Worm (Caenorhabditis elegans): ENCODE data around the gene C37E2.3.
A peak's percentile ranks its signal among the peaks of the same experiment; 100 is the strongest.

Gene C37E2.3

ce11 chrX:14146740-14147140 is 33.5 kb upstream of the C37E2.3 start (continued):
- no peak for TF ChIP-seq cebp-2 (GFP tag; IDR thresholded peaks at IDR 0.05)
- TF ChIP-seq Y95B8A.8 (GFP tag; IDR thresholded peaks at IDR 0.05) = no peak
- no peak for TF ChIP-seq dpl-1 (GFP tag; optimal IDR thresholded peaks at IDR 0.05)
- peak; percentile 69 for TF ChIP-seq F23B12.7 (tag; optimal IDR thresholded peaks at IDR 0.05; ENCODE audit: insufficient read depth)
- TF ChIP-seq snpc-3.4 (tag; optimal IDR thresholded peaks at IDR 0.05) = no peak
- peak; percentile 81 for TF ChIP-seq lin-40 (tag; optimal IDR thresholded peaks at IDR 0.05)
- no peak for TF ChIP-seq zim-3 (tag; optimal IDR thresholded peaks at IDR 0.05)
- no peak for TF ChIP-seq lir-1 (GFP tag; conservative IDR thresholded peaks at IDR 0.05)
- no peak for TF ChIP-seq rpc-1 (optimal IDR thresholded peaks at IDR 0.05)
- no peak for TF ChIP-seq rpc-1 (tag; optimal IDR thresholded peaks at IDR 0.05)
- no peak for TF ChIP-seq sea-2 (GFP tag; IDR thresholded peaks at IDR 0.05)
- TF ChIP-seq mcd-1 (GFP tag; IDR thresholded peaks at IDR 0.05) = peak; percentile 42; the same call in 1 of the 2 replicates
- TF ChIP-seq ZK185.1 (tag; optimal IDR thresholded peaks at IDR 0.05; ENCODE audit: poor library complexity, severe bottlenecking) = peak; percentile 11
- TF ChIP-seq C06A6.2 (GFP tag; conservative IDR thresholded peaks at IDR 0.05) = no peak; the same call in 1 of the 2 replicates
- no peak for TF ChIP-seq lin-35 (GFP tag; optimal IDR thresholded peaks at IDR 0.05)
- TF ChIP-seq mxl-1 (tag; optimal IDR thresholded peaks at IDR 0.05) = no peak
- TF ChIP-seq mes-4 (tag; optimal IDR thresholded peaks at IDR 0.05) = no peak
- TF ChIP-seq nhr-120 (GFP tag; IDR thresholded peaks at IDR 0.05) = no peak
- no peak for TF ChIP-seq aptf-3 (GFP tag; IDR thresholded peaks at IDR 0.05)
- TF ChIP-seq lsy-27 (tag; optimal IDR thresholded peaks at IDR 0.05; ENCODE audit: borderline replicate concordance, insufficient read depth) = no peak
- TF ChIP-seq madf-3 (GFP tag; IDR thresholded peaks at IDR 0.05) = no peak
- no peak for TF ChIP-seq hlh-26 (GFP tag; conservative IDR thresholded peaks at IDR 0.05)
- TF ChIP-seq sptf-2 (GFP tag; optimal IDR thresholded peaks at IDR 0.05) = no peak
- peak; percentile 56; the same call in 1 of the 2 replicates for TF ChIP-seq cebp-1 (GFP tag; IDR thresholded peaks at IDR 0.05)
- peak; percentile 83 for TF ChIP-seq cebp-1 (tag; optimal IDR thresholded peaks at IDR 0.05)
- no peak for TF ChIP-seq fkh-3 (tag; optimal IDR thresholded peaks at IDR 0.05)
- TF ChIP-seq hmg-1.2 (GFP tag; IDR thresholded peaks at IDR 0.05) = peak; percentile 67; the same call in 1 of the 2 replicates
- no peak for TF ChIP-seq F49E8.2 (tag; optimal IDR thresholded peaks at IDR 0.05; ENCODE audit: insufficient read depth)
- no peak for TF ChIP-seq Y53G8AR.9 (GFP tag; conservative IDR thresholded peaks at IDR 0.05)
- no peak for TF ChIP-seq let-607 (tag; optimal IDR thresholded peaks at IDR 0.05)
- no peak for TF ChIP-seq madf-10 (tag; optimal IDR thresholded peaks at IDR 0.05)
- TF ChIP-seq ztf-25 (GFP tag; IDR thresholded peaks at IDR 0.05) = no peak
- peak; percentile 68 for TF ChIP-seq somi-1 (GFP tag; optimal IDR thresholded peaks at IDR 0.05)
- TF ChIP-seq ztf-22 (GFP tag; optimal IDR thresholded peaks at IDR 0.05) = no peak
- no peak for TF ChIP-seq F57C9.4 (tag; optimal IDR thresholded peaks at IDR 0.05)
- TF ChIP-seq hlh-12 (tag; optimal IDR thresholded peaks at IDR 0.05) = no peak
- TF ChIP-seq nhr-179 (tag; optimal IDR thresholded peaks at IDR 0.05) = no peak
- TF ChIP-seq akir-1 (GFP tag; optimal IDR thresholded peaks at IDR 0.05) = no peak
- peak; percentile 84 for TF ChIP-seq K12H6.12 (tag; optimal IDR thresholded peaks at IDR 0.05)
- no peak for TF ChIP-seq let-526 (GFP tag; IDR thresholded peaks at IDR 0.05)
- no peak for TF ChIP-seq B0035.1 (tag; optimal IDR thresholded peaks at IDR 0.05)
- TF ChIP-seq K11D2.4 (GFP tag; IDR thresholded peaks at IDR 0.05) = peak; percentile 70
- no peak for TF ChIP-seq nhr-27 (tag; optimal IDR thresholded peaks at IDR 0.05)
- peak; percentile 52 for TF ChIP-seq tbp1 (GFP tag; optimal IDR thresholded peaks at IDR 0.05)
- TF ChIP-seq snpc-1.3 (tag; optimal IDR thresholded peaks at IDR 0.05; ENCODE audit: insufficient read depth) = no peak
- TF ChIP-seq ets-4 (GFP tag; optimal IDR thresholded peaks at IDR 0.05) = no peak
- TF ChIP-seq ccch-3 (GFP tag; optimal IDR thresholded peaks at IDR 0.05) = no peak
- TF ChIP-seq attf-5 (GFP tag; optimal IDR thresholded peaks at IDR 0.05) = peak; percentile 69
- TF ChIP-seq B0261.1 (tag; optimal IDR thresholded peaks at IDR 0.05) = no peak

All from whole organism, young adult.